Fruit fly (Drosophila melanogaster) whole organism, embryonic: ENCODE results near the gene CG13405.

Source experiments
- Abd-B ChIP-seq: fragments of 200-800 bp; sonication (Bioruptor generic); optimal IDR thresholded peaks from 2 replicates; lab custom pipeline; 2018; ENCODE audit warnings: missing biosample characterization, mild to moderate bottlenecking, missing genetic modification characterization, moderate library complexity
- Atf6 ChIP-seq: fragments of 200-800 bp; sonication (Bioruptor generic); IDR thresholded peaks from 2 replicates; pipeline ENCODE4 v1.3.6; 2022; ENCODE audit warnings: missing biosample characterization, missing genetic modification characterization
- Awh ChIP-seq: fragments of 200-800 bp; sonication (Bioruptor generic); IDR thresholded peaks from 2 replicates; pipeline ENCODE4, ENCODE4 v1.3.6; 2022; ENCODE audit warnings: missing biosample characterization, missing genetic modification characterization
- C15 ChIP-seq: fragments of 200-800 bp; sonication (Bioruptor generic); IDR thresholded peaks from 3 replicates; pipeline ENCODE4 v1.3.6; 2022; ENCODE audit warnings: missing biosample characterization, missing genetic modification characterization
- CG10209 ChIP-seq: fragments of 200-800 bp; sonication (Bioruptor generic); optimal IDR thresholded peaks from 3 replicates; lab custom pipeline; 2017; ENCODE audit warnings: missing biosample characterization, mild to moderate bottlenecking, missing genetic modification characterization, missing genetic modification reagents
- CG11560 ChIP-seq: fragments of 200-800 bp; sonication (Bioruptor generic); IDR thresholded peaks from 3 replicates; pipeline ENCODE4 v1.3.6; 2022; ENCODE audit warnings: missing biosample characterization, missing genetic modification characterization
- CG12071 ChIP-seq: fragments of 200-800 bp; sonication (Bioruptor generic); optimal IDR thresholded peaks from 3 replicates; lab custom pipeline; 2018; ENCODE audit warnings: missing biosample characterization, mild to moderate bottlenecking, missing genetic modification characterization
- CG14710 ChIP-seq: fragments of 200-800 bp; sonication (Bioruptor generic); optimal IDR thresholded peaks from 3 replicates; lab custom pipeline; 2019; ENCODE audit warnings: missing biosample characterization, mild to moderate bottlenecking, missing genetic modification characterization, moderate library complexity
- CG1792 ChIP-seq: fragments of 200-800 bp; sonication (Bioruptor generic); optimal IDR thresholded peaks from 2 replicates; lab custom pipeline; 2016; ENCODE audit warnings: missing biosample characterization, missing genetic modification characterization
- CG18599 ChIP-seq: fragments of 200-800 bp; sonication (Bioruptor generic); optimal IDR thresholded peaks from 3 replicates; lab custom pipeline; 2017; ENCODE audit warnings: missing biosample characterization, missing genetic modification characterization, mild to moderate bottlenecking, moderate library complexity, missing genetic modification reagents
- CG30431 ChIP-seq: fragments of 200-800 bp; sonication (Bioruptor generic); optimal IDR thresholded peaks from 2 replicates; lab custom pipeline; 2017; ENCODE audit warnings: missing biosample characterization, missing genetic modification characterization
- CG4360 ChIP-seq: fragments of 200-800 bp; sonication (Bioruptor generic); IDR thresholded peaks from 2 replicates; pipeline ENCODE4 v1.3.6; 2022; ENCODE audit warnings: missing biosample characterization, missing genetic modification characterization
- CG6654 ChIP-seq: fragments of 200-800 bp; sonication (Bioruptor generic); optimal IDR thresholded peaks from 2 replicates; lab custom pipeline; 2017; ENCODE audit warnings: missing biosample characterization, mild to moderate bottlenecking, missing genetic modification characterization
- CG6689 ChIP-seq: fragments of 200-800 bp; sonication (Bioruptor generic); IDR thresholded peaks from 2 replicates; pipeline ENCODE4 v1.3.6; 2022; ENCODE audit warnings: missing biosample characterization, missing genetic modification characterization
- CG6854 ChIP-seq: fragments of 200-800 bp; sonication (Bioruptor generic); optimal IDR thresholded peaks from 3 replicates; lab custom pipeline; 2017; ENCODE audit warnings: missing biosample characterization, mild to moderate bottlenecking, missing genetic modification characterization
- CG7963 ChIP-seq: fragments of 200-800 bp; sonication (Bioruptor generic); IDR thresholded peaks from 3 replicates; pipeline ENCODE4 v1.3.6; 2022; ENCODE audit warnings: missing biosample characterization, missing genetic modification characterization; ENCODE audit not compliant: partially characterized antibody
- CG9437 ChIP-seq: fragments of 200-800 bp; sonication (Bioruptor generic); optimal IDR thresholded peaks from 2 replicates; lab custom pipeline; 2018; ENCODE audit warnings: missing biosample characterization, mild to moderate bottlenecking, missing genetic modification characterization
- CG9817 ChIP-seq: fragments of 200-800 bp; sonication (Bioruptor generic); optimal IDR thresholded peaks from 2 replicates; lab custom pipeline; 2018; ENCODE audit warnings: missing biosample characterization, mild to moderate bottlenecking, missing genetic modification characterization, moderate library complexity
- Fer2 ChIP-seq: fragments of 200-800 bp; sonication (Bioruptor generic); optimal IDR thresholded peaks from 2 replicates; lab custom pipeline; 2018; ENCODE audit warnings: missing biosample characterization, mild to moderate bottlenecking, missing genetic modification characterization, moderate library complexity
- H15 ChIP-seq: fragments of 200-800 bp; sonication (Bioruptor generic); IDR thresholded peaks from 3 replicates; pipeline ENCODE4 v1.3.6; 2022; ENCODE audit warnings: missing biosample characterization, missing genetic modification characterization
- HmgD ChIP-seq: fragments of 200-800 bp; sonication (Bioruptor generic); optimal IDR thresholded peaks from 3 replicates; lab custom pipeline; 2016; ENCODE audit warnings: missing biosample characterization, missing genetic modification characterization
- Hr39 ChIP-seq: fragments of >200 bp; optimal IDR thresholded peaks from 2 replicates; lab custom pipeline; 2017
- Jarid2 ChIP-seq: fragments of 200-800 bp; sonication (Bioruptor generic); optimal IDR thresholded peaks from 3 replicates; lab custom pipeline; 2017; ENCODE audit warnings: mild to moderate bottlenecking, missing biosample characterization, missing genetic modification reagents, missing genetic modification characterization
- Mes4 ChIP-seq: fragments of 200-800 bp; sonication (Bioruptor generic); optimal IDR thresholded peaks from 2 replicates; lab custom pipeline; 2016; ENCODE audit warnings: missing biosample characterization, missing genetic modification characterization
- Rfx ChIP-seq: fragments of 200-800 bp; sonication (Bioruptor generic); IDR thresholded peaks from 2 replicates; pipeline ENCODE4 v1.3.6; 2022; ENCODE audit warnings: missing biosample characterization, missing genetic modification characterization
- Sry-β ChIP-seq: fragments of 200-800 bp; sonication (Bioruptor generic); optimal IDR thresholded peaks from 2 replicates; lab custom pipeline; 2018; ENCODE audit warnings: missing biosample characterization, mild to moderate bottlenecking, missing genetic modification characterization, moderate library complexity
- Vsx1 ChIP-seq: fragments of 200-800 bp; sonication (Bioruptor generic); optimal IDR thresholded peaks from 2 replicates; lab custom pipeline; 2017; ENCODE audit warnings: missing biosample characterization, mild to moderate bottlenecking, missing genetic modification characterization, missing genetic modification reagents
- ab ChIP-seq: fragments of 200-800 bp; sonication (Bioruptor generic); optimal IDR thresholded peaks from 2 replicates; lab custom pipeline; 2016; ENCODE audit warnings: missing biosample characterization, missing genetic modification characterization
- ato ChIP-seq: fragments of 200-800 bp; sonication (Bioruptor generic); IDR thresholded peaks from 2 replicates; pipeline ENCODE4 v1.3.6; 2022; ENCODE audit warnings: missing biosample characterization, missing genetic modification characterization; ENCODE audit not compliant: partially characterized antibody
- br ChIP-seq: fragments of >200 bp; optimal IDR thresholded peaks from 2 replicates; lab custom pipeline; 2017
- caup ChIP-seq: fragments of 200-800 bp; sonication (Bioruptor generic); optimal IDR thresholded peaks from 3 replicates; lab custom pipeline; 2017; ENCODE audit warnings: missing biosample characterization, mild to moderate bottlenecking, missing genetic modification characterization, moderate library complexity; ENCODE audit not compliant: severe bottlenecking
- chm ChIP-seq: fragments of 200-800 bp; sonication (Bioruptor generic); IDR thresholded peaks from 2 replicates; pipeline ENCODE4 v1.3.6; 2022; ENCODE audit warnings: missing biosample characterization, missing genetic modification characterization
- corto ChIP-seq: fragments of 200-800 bp; sonication (Bioruptor generic); optimal IDR thresholded peaks from 2 replicates; lab custom pipeline; 2016; ENCODE audit warnings: missing biosample characterization, mild to moderate bottlenecking, missing genetic modification characterization, moderate library complexity
- croc ChIP-seq: fragments of 200-800 bp; sonication (Bioruptor generic); conservative IDR thresholded peaks from 3 replicates; pipeline ENCODE4 v1.3.6; 2022; ENCODE audit warnings: missing biosample characterization, missing genetic modification characterization
- crp ChIP-seq, 2 experiments: fragments of 200-800 bp; sonication (Bioruptor generic); optimal IDR thresholded peaks; 2 replicates in 1 of 2; 3 replicates in 1 of 2; lab custom pipeline; 2017; ENCODE audit warnings: missing biosample characterization in 2 of 2, missing genetic modification characterization in 2 of 2, mild to moderate bottlenecking in 1 of 2, moderate library complexity in 1 of 2
- dan ChIP-seq: fragments of 200-800 bp; sonication (Bioruptor generic); IDR thresholded peaks from 2 replicates; pipeline ENCODE4 v1.3.6; 2022; ENCODE audit warnings: missing biosample characterization, missing genetic modification characterization
- dati ChIP-seq: fragments of 200-800 bp; sonication (Bioruptor generic); IDR thresholded peaks from 2 replicates; pipeline ENCODE4 v1.3.6; 2022; ENCODE audit warnings: missing biosample characterization, missing genetic modification characterization
- dimm ChIP-seq: fragments of 200-800 bp; sonication (Bioruptor generic); IDR thresholded peaks from 2 replicates; pipeline ENCODE4 v1.3.6; 2022; ENCODE audit warnings: missing biosample characterization, missing genetic modification characterization
- dm ChIP-seq: fragments of 200-800 bp; sonication (Bioruptor generic); optimal IDR thresholded peaks from 3 replicates; lab custom pipeline; 2016; ENCODE audit warnings: missing biosample characterization, missing genetic modification characterization
- exex ChIP-seq: fragments of 200-800 bp; sonication (Bioruptor generic); optimal IDR thresholded peaks from 4 replicates; lab custom pipeline; 2018; ENCODE audit warnings: missing biosample characterization, mild to moderate bottlenecking, missing genetic modification characterization, moderate library complexity
- fru ChIP-seq: fragments of >200 bp; optimal IDR thresholded peaks from 2 replicates; lab custom pipeline; 2017
- ftz-f1 ChIP-seq: fragments of 200-800 bp; sonication (Bioruptor generic); optimal IDR thresholded peaks from 2 replicates; lab custom pipeline; 2016; ENCODE audit warnings: missing biosample characterization, missing genetic modification characterization
- gcm ChIP-seq: fragments of 200-800 bp; sonication (Bioruptor generic); optimal IDR thresholded peaks from 2 replicates; lab custom pipeline; 2019; ENCODE audit warnings: missing biosample characterization, mild to moderate bottlenecking, missing genetic modification characterization, moderate library complexity
- ind ChIP-seq: fragments of 200-800 bp; sonication (Bioruptor generic); optimal IDR thresholded peaks from 3 replicates; lab custom pipeline; 2016; ENCODE audit warnings: missing biosample characterization, missing genetic modification characterization
- oc ChIP-seq: fragments of 200-800 bp; sonication (Bioruptor generic); optimal IDR thresholded peaks from 2 replicates; lab custom pipeline; 2018; ENCODE audit warnings: missing biosample characterization, mild to moderate bottlenecking, missing genetic modification characterization, moderate library complexity
- pb ChIP-seq: fragments of 200-800 bp; sonication (Bioruptor generic); optimal IDR thresholded peaks from 3 replicates; lab custom pipeline; 2016; ENCODE audit warnings: missing biosample characterization, missing genetic modification characterization
- pho ChIP-seq: fragments of 200-800 bp; sonication (Bioruptor generic); optimal IDR thresholded peaks from 2 replicates; lab custom pipeline; 2016; ENCODE audit warnings: missing biosample characterization, missing genetic modification characterization
- pzg ChIP-seq: fragments of 200-800 bp; sonication (Bioruptor generic); optimal IDR thresholded peaks from 3 replicates; lab custom pipeline; 2018; ENCODE audit warnings: missing biosample characterization, mild to moderate bottlenecking, missing genetic modification characterization, moderate library complexity
- schlank ChIP-seq: fragments of 200-800 bp; sonication (Bioruptor generic); optimal IDR thresholded peaks from 2 replicates; lab custom pipeline; 2018; ENCODE audit warnings: missing biosample characterization, mild to moderate bottlenecking, missing genetic modification characterization
- sr ChIP-seq: fragments of 200-800 bp; sonication (Bioruptor generic); IDR thresholded peaks from 3 replicates; pipeline ENCODE4 v1.3.6; 2022; ENCODE audit warnings: missing biosample characterization, missing genetic modification characterization
- vnd ChIP-seq: fragments of 200-800 bp; sonication (Bioruptor generic); IDR thresholded peaks from 3 replicates; pipeline ENCODE4 v1.3.6; 2022; ENCODE audit warnings: missing biosample characterization, missing genetic modification characterization; ENCODE audit not compliant: partially characterized antibody
- vvl ChIP-seq: fragments of 200-800 bp; sonication (Bioruptor generic); IDR thresholded peaks from 2 replicates; pipeline ENCODE4 v1.3.6; 2022; ENCODE audit warnings: missing biosample characterization, missing genetic modification characterization

Gene CG13405

dm6 chr3L:94062-94461 lies 18.9 kb upstream of the CG13405 start (continued):
- TF ChIP-seq Sry-β, result no peak
- TF ChIP-seq pho, result no peak
- no peak for TF ChIP-seq gcm
- TF ChIP-seq dati, result no peak
- no peak for TF ChIP-seq fru (lab: Kevin White, UChicago)
- TF ChIP-seq oc (tag; lab: Kevin White, UChicago), result no peak
- TF ChIP-seq vvl (GFP tag; lab: Robert Waterston, UW), result peak; percentile 63
- TF ChIP-seq Vsx1 (GFP tag; lab: Kevin White, UChicago), result no peak
- TF ChIP-seq CG30431 (GFP tag; lab: Kevin White, UChicago), result no peak
- TF ChIP-seq Rfx, result peak; percentile 66; the same call in 1 of the 2 replicates
- peak; percentile 60 for TF ChIP-seq CG6689 (GFP tag; lab: Robert Waterston, UW)
- peak; percentile 68 for TF ChIP-seq CG18599 (GFP tag; lab: Kevin White, UChicago)
- TF ChIP-seq CG9817 (tag; lab: Kevin White, UChicago), result no peak
- TF ChIP-seq C15 (GFP tag; lab: Robert Waterston, UW), result no peak
- TF ChIP-seq Hr39, result no peak
- no peak for TF ChIP-seq Abd-B (GFP tag; lab: Kevin White, UChicago)
- TF ChIP-seq corto (GFP tag; lab: Kevin White, UChicago), result no peak
- TF ChIP-seq sr, result no peak
- no peak for TF ChIP-seq dm (GFP tag; lab: Kevin White, UChicago)
- peak; percentile 55 for TF ChIP-seq ind (GFP tag; lab: Kevin White, UChicago)
- no peak for TF ChIP-seq vnd (GFP tag; lab: Robert Waterston, UW)
- TF ChIP-seq caup, result no peak
- TF ChIP-seq CG9437 (GFP tag; lab: Kevin White, UChicago), result no peak
- no peak for TF ChIP-seq CG12071
- TF ChIP-seq br, result no peak
- no peak for TF ChIP-seq Fer2
- TF ChIP-seq chm (GFP tag; lab: Robert Waterston, UW), result no peak
- TF ChIP-seq Atf6, result peak; percentile 54; the same call in 1 of the 2 replicates
- no peak for TF ChIP-seq CG6654 (GFP tag; lab: Kevin White, UChicago)
- no peak for TF ChIP-seq ftz-f1 (GFP tag; lab: Kevin White, UChicago)
- peak; percentile 51; the same call in 1 of the 2 replicates for TF ChIP-seq Awh (GFP tag; lab: Robert Waterston, UW)
- TF ChIP-seq Mes4 (GFP tag; lab: Kevin White, UChicago), result no peak
- TF ChIP-seq CG6854 (GFP tag; lab: Kevin White, UChicago), result no peak
- no peak for TF ChIP-seq Jarid2 (GFP tag; lab: Kevin White, UChicago)
- peak; percentile 25; the same call in 1 of the 3 replicates for TF ChIP-seq H15 (GFP tag; lab: Robert Waterston, UW)
- no peak for TF ChIP-seq pzg (GFP tag; lab: Kevin White, UChicago)
- no peak for TF ChIP-seq dan (GFP tag; lab: Robert Waterston, UW)
- TF ChIP-seq CG14710, result no peak
- no peak for TF ChIP-seq CG7963
- TF ChIP-seq exex (tag; lab: Kevin White, UChicago), result no peak
- TF ChIP-seq pb (GFP tag; lab: Kevin White, UChicago), result no peak
- no peak for TF ChIP-seq ato (GFP tag; lab: Robert Waterston, UW)
- no peak for TF ChIP-seq dimm (GFP tag; lab: Robert Waterston, UW)
- peak; percentile 17 for TF ChIP-seq CG1792
- no peak for TF ChIP-seq ab (GFP tag; lab: Kevin White, UChicago)
- TF ChIP-seq schlank (tag; lab: Kevin White, UChicago), result no peak
- TF ChIP-seq croc (GFP tag; lab: Robert Waterston, UW), result no peak
- no peak for TF ChIP-seq HmgD (GFP tag; lab: Kevin White, UChicago)
- no peak for TF ChIP-seq CG4360 (GFP tag; lab: Robert Waterston, UW)
- TF ChIP-seq crp (GFP tag; optimal IDR thresholded peaks at IDR 0.05; lab: Kevin White, UChicago), result no peak
- TF ChIP-seq CG10209, result peak; percentile 31
- no peak for TF ChIP-seq CG11560
